Worm (Caenorhabditis elegans): ENCODE results near the gene spk-1.

ce11 chrIII:9455980-9456658 lies at the start of gene spk-1, which contains the start of gene rheb-1:
- peak; percentile 52 for TF ChIP-seq unc-55 (GFP tag; optimal IDR thresholded peaks at IDR 0.05)
- TF ChIP-seq pqm-1 (tag; optimal IDR thresholded peaks at IDR 0.05) = peak; percentile 38
- no peak for TF ChIP-seq pax-1 (tag; optimal IDR thresholded peaks at IDR 0.05)
- TF ChIP-seq ama-1 (optimal IDR thresholded peaks at IDR 0.05) = no peak
- no peak for TF ChIP-seq lin-11 (tag; optimal IDR thresholded peaks at IDR 0.05)
- TF ChIP-seq gmeb-2 (tag; optimal IDR thresholded peaks at IDR 0.05) = no peak
- peak; percentile 85 for TF ChIP-seq elt-2 (tag; optimal IDR thresholded peaks at IDR 0.05)
- no peak for TF ChIP-seq C08G9.2 (tag; optimal IDR thresholded peaks at IDR 0.05)
- no peak for TF ChIP-seq hlh-13 (GFP tag; optimal IDR thresholded peaks at IDR 0.05)
- no peak for TF ChIP-seq sdc-2 (tag; optimal IDR thresholded peaks at IDR 0.05)
- peak; percentile 28 for TF ChIP-seq madf-2 (tag; optimal IDR thresholded peaks at IDR 0.05)
